Worm (Caenorhabditis elegans) whole organism, L4 larva: ENCODE data around the gene fbxa-150.
"Not testable (repeated sequence)": the region's sequence is repeated elsewhere in the genome, so short reads cannot be mapped to it uniquely, and the experiment has no call there.

Experiments used
- R02D3.7 ChIP-seq: fragments of 150-350 bp; sonication (generic microtip); optimal IDR thresholded peaks from 3 replicates; lab custom pipeline; 2014; ENCODE audit warnings: missing biosample characterization, missing genetic modification characterization
- Y48G9A.11 ChIP-seq: fragments of 200-800 bp; sonication (Bioruptor generic); IDR thresholded peaks from 2 replicates; pipeline ENCODE4 v1.3.6; 2022; ENCODE audit warnings: missing genetic modification reagents, missing genetic modification characterization, missing compliant biosample characterization
- Y5F2A.4 ChIP-seq: fragments of 200-800 bp; sonication (Bioruptor generic); optimal IDR thresholded peaks from 2 replicates; lab custom pipeline; 2018; ENCODE audit warnings: mild to moderate bottlenecking, missing genetic modification characterization, missing compliant biosample characterization
- ama-1 ChIP-seq: fragments of 150-350 bp; optimal IDR thresholded peaks from 2 replicates; lab custom pipeline; 2014; ENCODE audit warnings: inconsistent platforms, mixed read lengths
- attf-4 ChIP-seq: sonication (generic microtip); optimal IDR thresholded peaks from 3 replicates; lab custom pipeline; 2017; ENCODE audit warnings: missing biosample characterization, missing genetic modification characterization
- ceh-32 ChIP-seq: sonication (generic microtip); optimal IDR thresholded peaks from 2 replicates; lab custom pipeline; 2016; ENCODE audit warnings: mild to moderate bottlenecking, missing genetic modification characterization, missing compliant biosample characterization; ENCODE audit not compliant: poor library complexity
- ceh-44 ChIP-seq: fragments of 200-800 bp; sonication (Bioruptor generic); IDR thresholded peaks from 2 replicates; pipeline ENCODE4 v1.3.6; 2022; ENCODE audit warnings: missing genetic modification reagents, missing genetic modification characterization, missing compliant biosample characterization
- ceh-62 ChIP-seq: sonication (generic microtip); optimal IDR thresholded peaks from 2 replicates; lab custom pipeline; 2017; ENCODE audit warnings: missing biosample characterization, missing genetic modification characterization
- ceh-82 ChIP-seq: sonication (generic microtip); optimal IDR thresholded peaks from 2 replicates; lab custom pipeline; 2017; ENCODE audit warnings: missing biosample characterization, missing genetic modification characterization
- ces-1 ChIP-seq: fragments of 150-350 bp; sonication (generic microtip); optimal IDR thresholded peaks from 4 replicates; lab custom pipeline; 2014; ENCODE audit warnings: missing biosample characterization, missing genetic modification reagents, missing genetic modification characterization
- daf-12 ChIP-seq: fragments of 150-350 bp; optimal IDR thresholded peaks from 2 replicates; lab custom pipeline; 2014; ENCODE audit warnings: missing biosample characterization, missing genetic modification reagents, missing genetic modification characterization
- daf-8 ChIP-seq: fragments of 200-800 bp; sonication (Bioruptor generic); IDR thresholded peaks from 2 replicates; pipeline ENCODE4 v1.3.6; 2022; ENCODE audit warnings: missing genetic modification characterization, missing compliant biosample characterization
- dmd-9 ChIP-seq: fragments of 200-800 bp; sonication (Bioruptor generic); IDR thresholded peaks from 2 replicates; pipeline ENCODE4 v1.3.6; 2022; ENCODE audit warnings: missing genetic modification reagents, missing genetic modification characterization, missing compliant biosample characterization
- dpl-1 ChIP-seq: fragments of 150-350 bp; optimal IDR thresholded peaks from 2 replicates; lab custom pipeline; 2014; ENCODE audit warnings: missing biosample characterization, missing genetic modification reagents, missing genetic modification characterization
- fos-1 ChIP-seq: fragments of 150-350 bp; optimal IDR thresholded peaks from 2 replicates; lab custom pipeline; 2014; ENCODE audit warnings: missing biosample characterization, missing genetic modification characterization
- hif-1 ChIP-seq, 2 experiments: sonication (generic microtip); optimal IDR thresholded peaks; 2 replicates each; lab custom pipeline; 2016 to 2017; ENCODE audit warnings: missing compliant biosample characterization in 2 of 2, missing genetic modification characterization in 2 of 2, missing genetic modification reagents in 2 of 2, missing genotype in 2 of 2, mild to moderate bottlenecking in 1 of 2
- hlh-11 ChIP-seq: fragments of 200-800 bp; sonication (Bioruptor generic); optimal IDR thresholded peaks from 2 replicates; lab custom pipeline; 2018; ENCODE audit warnings: mild to moderate bottlenecking, missing genetic modification characterization, missing compliant biosample characterization
- hlh-30 ChIP-seq: sonication (generic microtip); optimal IDR thresholded peaks from 2 replicates; lab custom pipeline; 2017; ENCODE audit warnings: antibody characterized with exemption, mild to moderate bottlenecking, missing genetic modification characterization, missing compliant biosample characterization; ENCODE audit not compliant: insufficient read depth
- hmg-1.1 ChIP-seq: fragments of 200-800 bp; sonication (Bioruptor generic); IDR thresholded peaks from 2 replicates; pipeline ENCODE4 v1.3.6; 2022; ENCODE audit warnings: missing genetic modification reagents, missing genetic modification characterization, missing compliant biosample characterization
- lin-13 ChIP-seq: fragments of 150-350 bp; optimal IDR thresholded peaks from 2 replicates; lab custom pipeline; 2014; ENCODE audit warnings: missing biosample characterization, missing genetic modification reagents, missing genetic modification characterization
- lin-39 ChIP-seq: fragments of 150-350 bp; optimal IDR thresholded peaks from 2 replicates; lab custom pipeline; 2014; ENCODE audit warnings: missing biosample characterization, missing genetic modification reagents, missing genetic modification characterization
- lir-3 ChIP-seq: sonication (generic microtip); optimal IDR thresholded peaks from 2 replicates; lab custom pipeline; 2016; ENCODE audit warnings: mild to moderate bottlenecking, missing genetic modification characterization, missing compliant biosample characterization
- nhr-10 ChIP-seq: fragments of 150-350 bp; optimal IDR thresholded peaks from 2 replicates; lab custom pipeline; 2014; ENCODE audit warnings: missing biosample characterization, missing genetic modification characterization
- nhr-25 ChIP-seq: sonication (generic microtip); optimal IDR thresholded peaks from 2 replicates; lab custom pipeline; 2017; ENCODE audit warnings: missing genetic modification characterization, mild to moderate bottlenecking, missing compliant biosample characterization, antibody characterized with exemption, moderate library complexity, borderline replicate concordance; ENCODE audit not compliant: insufficient read depth
- nhr-42 ChIP-seq: fragments of 200-800 bp; sonication (Bioruptor generic); IDR thresholded peaks from 2 replicates; pipeline ENCODE4 v1.3.6; 2022; ENCODE audit warnings: missing genetic modification characterization, missing compliant biosample characterization
- nhr-77 ChIP-seq: fragments of 150-350 bp; optimal IDR thresholded peaks from 2 replicates; lab custom pipeline; 2014; ENCODE audit warnings: missing biosample characterization, missing genetic modification characterization
- pha-4 ChIP-seq, 2 experiments: fragments of 150-350 bp in 1 of 2; fragments of 200-800 bp in 1 of 2; sonication (Bioruptor generic) in 1 of 2; IDR thresholded peaks in 1 of 2; optimal IDR thresholded peaks in 1 of 2; 2 replicates each; pipeline versions ENCODE4 v1.3.6 to Lab custom; 2014 to 2022; ENCODE audit warnings: missing genetic modification characterization in 2 of 2, missing genetic modification reagents in 2 of 2, missing biosample characterization in 1 of 2, missing compliant biosample characterization in 1 of 2
- pqm-1 ChIP-seq: sonication (generic microtip); optimal IDR thresholded peaks from 2 replicates; lab custom pipeline; 2017; ENCODE audit warnings: missing biosample characterization, missing genetic modification characterization
- rbr-2 ChIP-seq: sonication (generic microtip); optimal IDR thresholded peaks from 2 replicates; lab custom pipeline; 2016; ENCODE audit warnings: missing genotype, missing genetic modification characterization, missing compliant biosample characterization
- sdz-12 ChIP-seq: fragments of 200-800 bp; sonication (Bioruptor generic); optimal IDR thresholded peaks from 2 replicates; lab custom pipeline; 2018; ENCODE audit warnings: mild to moderate bottlenecking, missing genetic modification characterization, missing compliant biosample characterization
- set-16 ChIP-seq: fragments of 200-800 bp; sonication (Bioruptor generic); IDR thresholded peaks from 2 replicates; pipeline ENCODE4 v1.3.6; 2022; ENCODE audit warnings: missing genetic modification reagents, missing genetic modification characterization, missing compliant biosample characterization
- spr-3 ChIP-seq: fragments of 200-800 bp; sonication (Bioruptor generic); optimal IDR thresholded peaks from 2 replicates; lab custom pipeline; 2018; ENCODE audit warnings: mild to moderate bottlenecking, missing genetic modification characterization, missing compliant biosample characterization
- unc-39 ChIP-seq: sonication (generic microtip); optimal IDR thresholded peaks from 2 replicates; lab custom pipeline; 2017; ENCODE audit warnings: missing biosample characterization, missing genetic modification characterization
- unc-62 ChIP-seq, 3 experiments: fragments of 150-350 bp in 1 of 3; sonication (generic microtip); optimal IDR thresholded peaks in 2 of 3; peaks in 1 of 3; 1 replicate in 1 of 3; 2 replicates in 2 of 3; lab custom pipeline; 2014 to 2017; ENCODE audit warnings: missing biosample characterization in 3 of 3, missing genetic modification characterization in 3 of 3, missing genetic modification reagents in 3 of 3, missing genotype in 1 of 3
- ztf-11 ChIP-seq: fragments of 150-350 bp; optimal IDR thresholded peaks from 2 replicates; lab custom pipeline; 2014; ENCODE audit warnings: missing biosample characterization, missing genetic modification characterization

fbxa-150 gene

ce11 chrV:20558270-20558669 lies 35.9 kb downstream of the fbxa-150 start, which contains the start of gene abf-4:
TSS of gene abf-4 (minus strand) at chrV:20558370.
- TF ChIP-seq unc-62 (GFP tag; optimal IDR thresholded peaks at IDR 0.05 in 1 of 2; lab: Kevin White, UChicago) = no peak
- no peak for TF ChIP-seq unc-62 (tag; optimal IDR thresholded peaks at IDR 0.05; lab: Kevin White, UChicago)
- no peak for TF ChIP-seq ceh-44 (GFP tag; lab: Robert Waterston, UW)
- no peak for TF ChIP-seq ceh-82 (tag; lab: Kevin White, UChicago)
- no peak for TF ChIP-seq hmg-1.1
- TF ChIP-seq spr-3 (GFP tag; lab: Kevin White, UChicago) = no peak

ce11 chrV:20561795-20562194 lies 39.4 kb downstream of the fbxa-150 start, which contains the start of gene F26F2.1:
TSS of gene F26F2.1 (minus strand) at chrV:20561895.
- TF ChIP-seq ceh-32 (tag; lab: Kevin White, UChicago) = no peak
- TF ChIP-seq sdz-12 = no peak
- no peak for TF ChIP-seq Y5F2A.4
- no peak for TF ChIP-seq Y48G9A.11 (GFP tag; lab: Robert Waterston, UW)
- TF ChIP-seq ces-1 (GFP tag; lab: Kevin White, UChicago) = no peak
- TF ChIP-seq dpl-1 (GFP tag; lab: Kevin White, UChicago) = no peak
- no peak for TF ChIP-seq nhr-25 (tag; lab: Kevin White, UChicago)

DNA sequence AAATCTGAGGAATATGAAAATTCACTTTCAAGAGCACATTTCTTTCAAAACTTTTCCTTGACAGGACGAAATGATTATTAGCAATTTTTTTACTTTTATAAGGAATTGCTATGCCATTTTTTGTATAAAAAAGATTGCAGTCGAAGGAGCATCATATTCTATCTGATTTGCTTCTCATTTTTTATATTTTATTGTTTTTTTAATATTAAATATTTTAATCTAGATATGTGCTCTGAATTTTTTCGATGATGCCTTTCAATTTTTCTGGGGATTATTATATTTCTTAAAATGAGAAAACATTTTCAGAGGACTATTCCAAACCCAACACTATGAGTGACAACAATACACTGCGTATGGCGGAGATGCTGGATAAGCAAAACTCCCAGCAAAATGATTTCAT lies 41.7 kb downstream of the fbxa-150 start, which contains the start of gene F26F2.13:
Gene F26F2.13, plus strand, starts transcription at position 301 of the 400 bp plus-strand sequence.
- not testable (repeated sequence) for TF ChIP-seq ceh-62; daf-8 (GFP tag; lab: Robert Waterston, UW); rbr-2 (tag; lab: Kevin White, UChicago)

ce11 chrV:20566454-20566853 lies 44.1 kb downstream of the fbxa-150 start, which contains the start of gene F26F2.3:
TSS of gene F26F2.3 (minus strand) at chrV:20566554.
- TF ChIP-seq set-16 (GFP tag; lab: Robert Waterston, UW) (no peak), nhr-10 (tag; lab: Kevin White, UChicago) (no peak), dmd-9 (GFP tag; lab: Robert Waterston, UW) (no peak), ztf-11 (tag; lab: Kevin White, UChicago) (no peak), R02D3.7 (tag; lab: Kevin White, UChicago) (no peak), hif-1 (tag; optimal IDR thresholded peaks at IDR 0.05; lab: Kevin White, UChicago) (no peak), pha-4 (GFP tag; IDR thresholded peaks at IDR 0.05; lab: Robert Waterston, UW) (no peak), pha-4 (tag; optimal IDR thresholded peaks at IDR 0.05; lab: Kevin White, UChicago) (no peak), pqm-1 (no peak), unc-62 (GFP tag; optimal IDR thresholded peaks at IDR 0.05 in 1 of 2; lab: Kevin White, UChicago) (no peak), unc-62 (tag; optimal IDR thresholded peaks at IDR 0.05; lab: Kevin White, UChicago) (no peak), nhr-42 (no peak)

- TF ChIP-seq daf-12; unc-39 (tag; lab: Kevin White, UChicago); attf-4: not testable (repeated sequence)
Measured at ce11 chrV:20568995-20569394, 46.6 kb downstream of the fbxa-150 start, which contains the start of gene F26F2.4. TSS of gene F26F2.4 (plus strand) at chrV:20569295.

- no peak for TF ChIP-seq nhr-77 (tag; lab: Kevin White, UChicago)
- TF ChIP-seq set-16 (GFP tag; lab: Robert Waterston, UW) = no peak
- no peak for TF ChIP-seq ceh-32 (tag; lab: Kevin White, UChicago)
- no peak for TF ChIP-seq fos-1 (tag; lab: Kevin White, UChicago)
- no peak for TF ChIP-seq nhr-10 (tag; lab: Kevin White, UChicago)
- TF ChIP-seq lin-13 (GFP tag; lab: Kevin White, UChicago) = no peak
- TF ChIP-seq ama-1 (lab: Kevin White, UChicago) = no peak
- TF ChIP-seq lir-3 (tag; lab: Kevin White, UChicago) = no peak
- TF ChIP-seq hlh-30 = no peak
- TF ChIP-seq hlh-11 (tag; lab: Kevin White, UChicago) = no peak
- no peak for TF ChIP-seq lin-39 (tag; lab: Kevin White, UChicago)
- no peak for TF ChIP-seq pha-4 (GFP tag; IDR thresholded peaks at IDR 0.05; lab: Robert Waterston, UW)
- no peak for TF ChIP-seq pha-4 (tag; optimal IDR thresholded peaks at IDR 0.05; lab: Kevin White, UChicago)
- TF ChIP-seq sdz-12 = no peak
Measured at ce11 chrV:20573392-20573791, 51.0 kb downstream of the fbxa-150 start, which contains the start of gene F26F2.5. TSS of gene F26F2.5 (plus strand) at chrV:20573692.
